Fruit fly (Drosophila melanogaster) whole organism, adult: ENCODE measurements around the gene Ada.

ENCODE experiments used
- CG11617 ChIP-seq: fragments of 200-800 bp; sonication (Bioruptor generic); optimal IDR thresholded peaks from 2 replicates; lab custom pipeline; 2017; ENCODE audit warnings: mild to moderate bottlenecking, missing biosample characterization, missing genetic modification reagents, missing genetic modification characterization
- CG14711 ChIP-seq: fragments of 200-800 bp; sonication (Bioruptor generic); optimal IDR thresholded peaks from 2 replicates; lab custom pipeline; 2018; ENCODE audit warnings: missing biosample characterization, mild to moderate bottlenecking, missing genetic modification characterization, moderate library complexity
- CG1620 ChIP-seq: fragments of 200-800 bp; sonication (Bioruptor generic); optimal IDR thresholded peaks from 2 replicates; lab custom pipeline; 2016; ENCODE audit warnings: missing biosample characterization, missing genetic modification characterization
- CG5204 ChIP-seq: fragments of 200-800 bp; sonication (Bioruptor generic); optimal IDR thresholded peaks from 2 replicates; lab custom pipeline; 2016; ENCODE audit warnings: missing biosample characterization, missing genetic modification characterization
- kay ChIP-seq: fragments of 200-800 bp; sonication (Bioruptor generic); peaks from one replicate; lab custom pipeline; 2016; ENCODE audit warnings: missing biosample characterization, missing genetic modification characterization, borderline replicate concordance
- ovo ChIP-seq: fragments of 200-800 bp; sonication (Bioruptor generic); optimal IDR thresholded peaks from 2 replicates; lab custom pipeline; 2016; ENCODE audit warnings: missing biosample characterization, missing genetic modification characterization
- toe ChIP-seq: fragments of 200-800 bp; sonication (Bioruptor generic); optimal IDR thresholded peaks from 2 replicates; lab custom pipeline; 2016; ENCODE audit warnings: missing biosample characterization, missing genetic modification characterization

- TF ChIP-seq ovo (GFP tag; lab: Kevin White, UChicago) = peak; percentile 64
- TF ChIP-seq CG11617 (GFP tag; lab: Kevin White, UChicago) = peak; percentile 86
- peak; percentile 25 for TF ChIP-seq toe (GFP tag; lab: Kevin White, UChicago)
- TF ChIP-seq CG1620 (GFP tag; lab: Kevin White, UChicago) = peak; percentile 12
- TF ChIP-seq CG14711 = peak; percentile 73
- TF ChIP-seq CG5204 = no peak
- TF ChIP-seq kay (GFP tag; lab: Kevin White, UChicago) = peak; percentile 51
Measured at dm6 chr3R:9033619-9034401, 31.2 kb upstream of the Ada start.
